Worm (Caenorhabditis elegans) whole organism, L4 larva: ENCODE measurements around the gene F44G4.1.

Source experiments
- R02D3.7 ChIP-seq: fragments of 150-350 bp; sonication (generic microtip); optimal IDR thresholded peaks from 3 replicates; lab custom pipeline; 2014; ENCODE audit warnings: missing biosample characterization, missing genetic modification characterization
- aly-2 ChIP-seq: sonication (generic microtip); optimal IDR thresholded peaks from 2 replicates; lab custom pipeline; 2018; ENCODE audit warnings: missing biosample characterization, missing genetic modification characterization
- daf-8 ChIP-seq: fragments of 200-800 bp; sonication (Bioruptor generic); IDR thresholded peaks from 2 replicates; pipeline ENCODE4 v1.3.6; 2022; ENCODE audit warnings: missing genetic modification characterization, missing compliant biosample characterization
- egl-27 ChIP-seq: sonication (generic microtip); optimal IDR thresholded peaks from 3 replicates; lab custom pipeline; 2017; ENCODE audit warnings: missing biosample characterization, missing genetic modification reagents, missing genetic modification characterization
- nhr-25 ChIP-seq: sonication (generic microtip); optimal IDR thresholded peaks from 2 replicates; lab custom pipeline; 2017; ENCODE audit warnings: missing genetic modification characterization, mild to moderate bottlenecking, missing compliant biosample characterization, antibody characterized with exemption, moderate library complexity, borderline replicate concordance; ENCODE audit not compliant: insufficient read depth
- nhr-76 ChIP-seq: fragments of 150-350 bp; optimal IDR thresholded peaks from 2 replicates; lab custom pipeline; 2014; ENCODE audit warnings: missing biosample characterization, missing genetic modification characterization
- pha-4 ChIP-seq, 2 experiments: fragments of 150-350 bp in 1 of 2; fragments of 200-800 bp in 1 of 2; sonication (Bioruptor generic) in 1 of 2; IDR thresholded peaks in 1 of 2; optimal IDR thresholded peaks in 1 of 2; 2 replicates each; pipeline versions ENCODE4 v1.3.6 to Lab custom; 2014 to 2022; ENCODE audit warnings: missing genetic modification characterization in 2 of 2, missing genetic modification reagents in 2 of 2, missing biosample characterization in 1 of 2, missing compliant biosample characterization in 1 of 2
- zag-1 ChIP-seq: fragments of 150-350 bp; optimal IDR thresholded peaks from 2 replicates; lab custom pipeline; 2014; ENCODE audit warnings: missing biosample characterization, missing genetic modification characterization

DNA sequence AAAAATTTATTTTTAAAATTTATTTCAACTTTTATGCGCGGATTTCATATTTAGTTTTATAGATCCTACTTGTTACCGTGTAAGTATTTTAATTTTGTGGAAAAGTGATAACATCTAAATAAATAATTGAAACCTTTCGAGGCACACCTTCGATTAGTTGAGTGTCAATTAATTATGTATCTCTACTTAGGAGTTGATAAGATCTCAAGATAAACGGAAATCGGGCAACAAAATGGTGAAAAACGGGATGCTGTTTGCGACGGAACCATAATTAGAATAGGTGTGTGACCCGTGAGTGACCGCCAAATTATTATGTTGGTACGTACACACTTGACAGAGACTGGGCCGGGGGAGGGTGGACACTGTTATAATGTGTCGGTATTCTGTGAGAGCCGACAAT is 31.9 kb downstream of the F44G4.1 start:
- TF ChIP-seq aly-2 (no peak), R02D3.7 (tag; lab: Kevin White, UChicago) (no peak), daf-8 (GFP tag; lab: Robert Waterston, UW) (no peak), nhr-76 (tag; lab: Kevin White, UChicago) (no peak), nhr-25 (tag; lab: Kevin White, UChicago) (no peak), pha-4 (GFP tag; IDR thresholded peaks at IDR 0.05; lab: Robert Waterston, UW) (no peak), pha-4 (tag; optimal IDR thresholded peaks at IDR 0.05; lab: Kevin White, UChicago) (no peak), egl-27 (tag; lab: Kevin White, UChicago) (no peak), zag-1 (tag; lab: Kevin White, UChicago) (no peak)
